Fruit fly (Drosophila melanogaster) whole organism, embryonic: ENCODE measurements around the gene ath.

Experiments
- Atf6 ChIP-seq: fragments of 200-800 bp; sonication (Bioruptor generic); IDR thresholded peaks from 2 replicates; pipeline ENCODE4 v1.3.6; 2022; ENCODE audit warnings: missing biosample characterization, missing genetic modification characterization
- B-H2 ChIP-seq: fragments of 200-800 bp; sonication (Bioruptor generic); optimal IDR thresholded peaks from 2 replicates; lab custom pipeline; 2018; ENCODE audit warnings: missing biosample characterization, mild to moderate bottlenecking, missing genetic modification characterization
- C15 ChIP-seq: fragments of 200-800 bp; sonication (Bioruptor generic); IDR thresholded peaks from 3 replicates; pipeline ENCODE4 v1.3.6; 2022; ENCODE audit warnings: missing biosample characterization, missing genetic modification characterization
- CG12659 ChIP-seq: fragments of 200-800 bp; sonication (Bioruptor generic); optimal IDR thresholded peaks from 3 replicates; lab custom pipeline; 2017; ENCODE audit warnings: mild to moderate bottlenecking, missing biosample characterization, missing genetic modification reagents, missing genetic modification characterization
- CG13624 ChIP-seq: fragments of 200-800 bp; sonication (Bioruptor generic); optimal IDR thresholded peaks from 2 replicates; lab custom pipeline; 2016; ENCODE audit warnings: missing biosample characterization, missing genetic modification characterization
- CG14710 ChIP-seq: fragments of 200-800 bp; sonication (Bioruptor generic); optimal IDR thresholded peaks from 3 replicates; lab custom pipeline; 2019; ENCODE audit warnings: missing biosample characterization, mild to moderate bottlenecking, missing genetic modification characterization, moderate library complexity
- CG15269 ChIP-seq: fragments of 200-800 bp; sonication (Bioruptor generic); optimal IDR thresholded peaks from 2 replicates; lab custom pipeline; 2018; ENCODE audit warnings: missing biosample characterization, mild to moderate bottlenecking, missing genetic modification characterization, moderate library complexity
- CG16813 ChIP-seq: fragments of 200-800 bp; sonication (Bioruptor generic); IDR thresholded peaks from 3 replicates; pipeline ENCODE4 v1.3.6; 2022; ENCODE audit warnings: missing biosample characterization, missing genetic modification characterization; ENCODE audit not compliant: partially characterized antibody
- CG17361 ChIP-seq: fragments of 200-800 bp; sonication (Bioruptor generic); IDR thresholded peaks from 3 replicates; pipeline ENCODE4 v1.3.6; 2022; ENCODE audit warnings: missing biosample characterization, missing genetic modification characterization
- CG17385 ChIP-seq: fragments of 200-800 bp; sonication (Bioruptor generic); optimal IDR thresholded peaks from 3 replicates; lab custom pipeline; 2018; ENCODE audit warnings: missing biosample characterization, mild to moderate bottlenecking, missing genetic modification characterization
- CG2120 ChIP-seq: fragments of 200-800 bp; sonication (Bioruptor generic); optimal IDR thresholded peaks from 3 replicates; lab custom pipeline; 2016; ENCODE audit warnings: missing biosample characterization, missing genetic modification characterization
- CG33213 ChIP-seq: fragments of 200-800 bp; sonication (Bioruptor generic); optimal IDR thresholded peaks from 3 replicates; lab custom pipeline; 2016; ENCODE audit warnings: missing biosample characterization, missing genetic modification characterization
- CG34422 ChIP-seq: fragments of 200-800 bp; sonication (Bioruptor generic); IDR thresholded peaks from 3 replicates; pipeline ENCODE4 v1.3.6; 2022; ENCODE audit warnings: missing biosample characterization, missing genetic modification characterization
- CG7786 ChIP-seq: fragments of 200-800 bp; sonication (Bioruptor generic); optimal IDR thresholded peaks from 2 replicates; lab custom pipeline; 2016; ENCODE audit warnings: missing biosample characterization, missing genetic modification characterization
- CG7963 ChIP-seq: fragments of 200-800 bp; sonication (Bioruptor generic); IDR thresholded peaks from 3 replicates; pipeline ENCODE4 v1.3.6; 2022; ENCODE audit warnings: missing biosample characterization, missing genetic modification characterization; ENCODE audit not compliant: partially characterized antibody
- D19A ChIP-seq: fragments of 200-800 bp; optimal IDR thresholded peaks from 3 replicates; lab custom pipeline; 2019; ENCODE audit warnings: missing biosample characterization, mild to moderate bottlenecking, missing genetic modification characterization, moderate library complexity
- E2f1 ChIP-seq: fragments of 200-800 bp; sonication (Bioruptor generic); IDR thresholded peaks from 2 replicates; pipeline ENCODE4 v1.3.6; 2022; ENCODE audit warnings: missing biosample characterization, missing genetic modification characterization
- HLH4C ChIP-seq: fragments of 200-800 bp; sonication (Bioruptor generic); IDR thresholded peaks from 3 replicates; pipeline ENCODE4 v1.3.6; 2022; ENCODE audit warnings: missing biosample characterization, missing genetic modification characterization; ENCODE audit not compliant: partially characterized antibody
- HmgZ ChIP-seq: fragments of 200-800 bp; sonication (Bioruptor generic); optimal IDR thresholded peaks from 2 replicates; lab custom pipeline; 2018; ENCODE audit warnings: missing biosample characterization, mild to moderate bottlenecking, missing genetic modification characterization
- Lhr ChIP-seq: fragments of 200-800 bp; sonication (Bioruptor generic); optimal IDR thresholded peaks from 3 replicates; lab custom pipeline; 2017; ENCODE audit warnings: mild to moderate bottlenecking, missing biosample characterization, missing genetic modification reagents, missing genetic modification characterization
- MBD-R2 ChIP-seq: fragments of 200-800 bp; sonication (Bioruptor generic); IDR thresholded peaks from 2 replicates; pipeline ENCODE4 v1.3.6; 2022; ENCODE audit warnings: missing biosample characterization, missing genetic modification characterization
- Mad ChIP-seq: fragments of 200-800 bp; sonication (Bioruptor generic); optimal IDR thresholded peaks from 2 replicates; lab custom pipeline; 2016; ENCODE audit warnings: missing biosample characterization, missing genetic modification characterization
- Max ChIP-seq: fragments of 200-800 bp; sonication (Bioruptor generic); optimal IDR thresholded peaks from 2 replicates; lab custom pipeline; 2016; ENCODE audit warnings: missing biosample characterization, mild to moderate bottlenecking, missing genetic modification characterization
- Tbp ChIP-seq: fragments of >200 bp; optimal IDR thresholded peaks from 2 replicates; lab custom pipeline; 2018; ENCODE audit warnings: missing biosample characterization, missing genetic modification characterization
- ac ChIP-seq: fragments of 200-800 bp; sonication (Bioruptor generic); optimal IDR thresholded peaks from 3 replicates; lab custom pipeline; 2017; ENCODE audit warnings: missing biosample characterization, mild to moderate bottlenecking, missing genetic modification characterization
- ash1 ChIP-seq: fragments of 200-800 bp; sonication (Bioruptor generic); optimal IDR thresholded peaks from 2 replicates; lab custom pipeline; 2018; ENCODE audit warnings: missing biosample characterization, mild to moderate bottlenecking, missing genetic modification characterization
- ato ChIP-seq: fragments of 200-800 bp; sonication (Bioruptor generic); IDR thresholded peaks from 2 replicates; pipeline ENCODE4 v1.3.6; 2022; ENCODE audit warnings: missing biosample characterization, missing genetic modification characterization; ENCODE audit not compliant: partially characterized antibody
- bab2 ChIP-seq: fragments of 200-800 bp; sonication (Bioruptor generic); optimal IDR thresholded peaks from 2 replicates; lab custom pipeline; 2016; ENCODE audit warnings: missing biosample characterization, missing genetic modification characterization
- bbx ChIP-seq: fragments of 200-800 bp; sonication (Bioruptor generic); IDR thresholded peaks from 2 replicates; pipeline ENCODE4 v1.3.6; 2022; ENCODE audit warnings: missing biosample characterization, missing genetic modification characterization; ENCODE audit not compliant: partially characterized antibody
- cato ChIP-seq: fragments of 200-800 bp; sonication (Bioruptor generic); optimal IDR thresholded peaks from 2 replicates; lab custom pipeline; 2016; ENCODE audit warnings: missing biosample characterization, missing genetic modification characterization, borderline replicate concordance
- chinmo ChIP-seq: fragments of 200-800 bp; sonication (Bioruptor generic); IDR thresholded peaks from 4 replicates; pipeline ENCODE4 v1.3.6; 2022; ENCODE audit warnings: missing biosample characterization, missing genetic modification characterization; ENCODE audit not compliant: partially characterized antibody
- corto ChIP-seq: fragments of 200-800 bp; sonication (Bioruptor generic); optimal IDR thresholded peaks from 2 replicates; lab custom pipeline; 2016; ENCODE audit warnings: missing biosample characterization, mild to moderate bottlenecking, missing genetic modification characterization, moderate library complexity
- gcm ChIP-seq: fragments of 200-800 bp; sonication (Bioruptor generic); optimal IDR thresholded peaks from 2 replicates; lab custom pipeline; 2019; ENCODE audit warnings: missing biosample characterization, mild to moderate bottlenecking, missing genetic modification characterization, moderate library complexity
- gfzf ChIP-seq: fragments of 200-800 bp; sonication (Bioruptor generic); optimal IDR thresholded peaks from 2 replicates; lab custom pipeline; 2016; ENCODE audit warnings: missing biosample characterization, mild to moderate bottlenecking, missing genetic modification characterization, moderate library complexity
- gro ChIP-seq: fragments of 200-800 bp; sonication (Bioruptor generic); optimal IDR thresholded peaks from 2 replicates; lab custom pipeline; 2016; ENCODE audit warnings: missing biosample characterization, missing genetic modification characterization
- hbn ChIP-seq: fragments of 200-800 bp; sonication (Bioruptor generic); IDR thresholded peaks from 2 replicates; pipeline ENCODE4 v1.3.6; 2022; ENCODE audit warnings: missing biosample characterization, missing genetic modification characterization; ENCODE audit not compliant: partially characterized antibody
- lilli ChIP-seq: fragments of 200-800 bp; sonication (Bioruptor generic); optimal IDR thresholded peaks from 3 replicates; lab custom pipeline; 2016; ENCODE audit warnings: missing biosample characterization, missing genetic modification characterization
- nmo ChIP-seq: fragments of 200-800 bp; sonication (Bioruptor generic); optimal IDR thresholded peaks from 2 replicates; lab custom pipeline; 2018; ENCODE audit warnings: missing biosample characterization, mild to moderate bottlenecking, missing genetic modification characterization, moderate library complexity
- pan ChIP-seq, 4 experiments: fragments of >200 bp in 3 of 4; fragments of 200-800 bp in 1 of 4; sonication (Bioruptor generic) in 1 of 4; optimal IDR thresholded peaks in 3 of 4; IDR thresholded peaks in 1 of 4; 2 replicates each; pipeline versions ENCODE4 v1.3.6 to Lab custom; 2017 to 2022; ENCODE audit warnings: missing biosample characterization in 2 of 4, missing genetic modification characterization in 2 of 4, mixed read lengths in 1 of 4
- pfk ChIP-seq: fragments of 200-800 bp; sonication (Bioruptor generic); optimal IDR thresholded peaks from 2 replicates; lab custom pipeline; 2018; ENCODE audit warnings: missing biosample characterization, mild to moderate bottlenecking, missing genetic modification characterization, moderate library complexity
- sd ChIP-seq: fragments of 200-800 bp; sonication (Bioruptor generic); optimal IDR thresholded peaks from 3 replicates; lab custom pipeline; 2018; ENCODE audit warnings: missing biosample characterization, mild to moderate bottlenecking, missing genetic modification characterization, moderate library complexity
- slbo ChIP-seq: fragments of 200-800 bp; sonication (Bioruptor generic); IDR thresholded peaks from 2 replicates; pipeline ENCODE4 v1.3.6; 2022; ENCODE audit warnings: missing biosample characterization, missing genetic modification characterization
- sug ChIP-seq: fragments of 200-800 bp; optimal IDR thresholded peaks from 2 replicates; lab custom pipeline; 2019; ENCODE audit warnings: missing biosample characterization, mild to moderate bottlenecking, missing genetic modification characterization, moderate library complexity
- twi ChIP-seq: fragments of 200-800 bp; optimal IDR thresholded peaks from 2 replicates; lab custom pipeline; 2019; ENCODE audit warnings: missing biosample characterization, mild to moderate bottlenecking, missing genetic modification characterization, moderate library complexity

Gene ath

dm6 chr2L:10238726-10239652 lies 28.0 kb downstream of the ath start, which contains the start of gene me31B (continued):
- TF ChIP-seq cato (GFP tag; lab: Kevin White, UChicago) (no peak), ash1 (no peak), CG17361 (GFP tag; lab: Robert Waterston, UW) (peak; percentile 70; the same call in 1 of the 3 replicates)

dm6 chr2L:10246785-10247190 lies 35.8 kb downstream of the ath start, which contains the start of gene chico:
TSS of gene chico (minus strand) at chr2L:10247078.
- peak; percentile 50 for TF ChIP-seq sug (tag; lab: Kevin White, UChicago)
- TF ChIP-seq bbx (GFP tag; lab: Robert Waterston, UW): peak; percentile 74
- no peak for TF ChIP-seq CG7786 (GFP tag; lab: Kevin White, UChicago)
- no peak for TF ChIP-seq gcm (GFP tag; lab: Kevin White, UChicago)
- no peak for TF ChIP-seq ac (GFP tag; lab: Kevin White, UChicago)
- TF ChIP-seq bab2: no peak
- no peak for TF ChIP-seq C15 (GFP tag; lab: Robert Waterston, UW)
- peak; percentile 56 for TF ChIP-seq MBD-R2 (GFP tag; lab: Robert Waterston, UW)
- TF ChIP-seq pan (optimal IDR thresholded peaks at IDR 0.05; lab: Kevin White, UChicago): no peak
- TF ChIP-seq pan (GFP tag; optimal IDR thresholded peaks at IDR 0.05 in 1 of 2, IDR thresholded peaks at IDR 0.05 in 1 of 2): no peak
- peak; percentile 47 for TF ChIP-seq gro (GFP tag; lab: Kevin White, UChicago)
- TF ChIP-seq D19A (tag; lab: Kevin White, UChicago): no peak
- TF ChIP-seq Max (GFP tag; lab: Kevin White, UChicago): peak; percentile 23
- peak; percentile 38 for TF ChIP-seq gfzf (GFP tag; lab: Kevin White, UChicago)
- peak; percentile 77 for TF ChIP-seq CG12659
- peak; percentile 82 for TF ChIP-seq sd (tag; lab: Kevin White, UChicago)
- no peak for TF ChIP-seq B-H2
- TF ChIP-seq slbo (GFP tag; lab: Robert Waterston, UW): no peak
- peak; percentile 23 for TF ChIP-seq CG2120 (GFP tag; lab: Kevin White, UChicago)
- TF ChIP-seq cato (GFP tag; lab: Kevin White, UChicago): no peak
- peak; percentile 68 for TF ChIP-seq CG13624 (GFP tag; lab: Kevin White, UChicago)
- 0 out of 2 replicates have a peak, but pooled peaks have one; percentile 12 for TF ChIP-seq Atf6
- peak; percentile 48 for TF ChIP-seq CG33213 (GFP tag; lab: Kevin White, UChicago)
- no peak for TF ChIP-seq CG17385 (GFP tag; lab: Kevin White, UChicago)
- peak; percentile 51 for TF ChIP-seq HmgZ (tag; lab: Kevin White, UChicago)
- peak; percentile 68 for TF ChIP-seq pfk (GFP tag; lab: Kevin White, UChicago)
- peak; percentile 63; the same call in 1 of the 3 replicates for TF ChIP-seq CG34422 (GFP tag; lab: Robert Waterston, UW)
- no peak for TF ChIP-seq corto
- no peak for TF ChIP-seq Mad (GFP tag; lab: Kevin White, UChicago)
- peak; percentile 80 for TF ChIP-seq HLH4C (GFP tag; lab: Robert Waterston, UW)
- TF ChIP-seq E2f1 (GFP tag; lab: Robert Waterston, UW): no peak
- TF ChIP-seq CG16813: peak; percentile 53
- TF ChIP-seq twi (tag; lab: Kevin White, UChicago): peak; percentile 19
- peak; percentile 38 for TF ChIP-seq lilli
- peak; percentile 63 for TF ChIP-seq nmo (GFP tag; lab: Kevin White, UChicago)
- TF ChIP-seq hbn: peak; percentile 52
- TF ChIP-seq ato (GFP tag; lab: Robert Waterston, UW): peak; percentile 55; the same call in 1 of the 2 replicates
- peak; percentile 67 for TF ChIP-seq CG14710
- no peak for TF ChIP-seq CG15269 (tag; lab: Kevin White, UChicago)
- peak; percentile 26; the same call in 2 of the 3 replicates for TF ChIP-seq CG7963
- peak; percentile 64 for TF ChIP-seq Lhr (GFP tag; lab: Kevin White, UChicago)
- TF ChIP-seq chinmo: peak; percentile 76; the same call in 2 of the 4 replicates
- no peak for TF ChIP-seq Tbp (GFP tag; lab: Kevin White, UChicago)
